Worm (Caenorhabditis elegans): ENCODE measurements around the gene slc-36.5.

DNA sequence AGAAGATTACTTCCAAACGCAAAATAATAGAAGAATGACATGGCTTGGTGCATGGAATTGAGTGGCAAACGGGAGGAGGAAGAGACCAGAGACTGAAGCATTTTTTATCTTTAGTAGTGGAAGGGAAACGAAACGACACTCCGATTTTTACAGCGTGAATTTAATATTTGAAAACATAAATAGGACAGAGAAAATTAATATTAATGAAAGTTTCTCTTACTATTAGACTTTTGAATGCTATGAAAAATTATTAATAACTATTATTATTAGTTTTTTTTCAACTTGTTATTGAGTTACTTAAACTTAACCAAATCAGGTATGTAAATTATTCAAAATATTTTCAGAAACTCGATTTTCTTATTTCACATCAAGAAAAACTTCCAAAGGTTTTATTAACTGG lies 3.2 kb upstream of the slc-36.5 start, which contains the start of gene C44B7.7:
- TF ChIP-seq him-1 (tag; optimal IDR thresholded peaks at IDR 0.05) (no peak), W03F9.2 (tag; optimal IDR thresholded peaks at IDR 0.05) (no peak)

All from whole organism, L4/young adult.